Fruit fly (Drosophila melanogaster) whole organism, embryonic: Measurements from ENCODE around the gene MED15.

Experiments
- Aef1 ChIP-seq: fragments of 200-800 bp; sonication (Bioruptor generic); IDR thresholded peaks from 3 replicates; pipeline ENCODE4 v1.3.6; 2022; ENCODE audit warnings: missing biosample characterization, missing genetic modification characterization
- CG10267 ChIP-seq: fragments of 200-800 bp; sonication (Bioruptor generic); optimal IDR thresholded peaks from 2 replicates; lab custom pipeline; 2018; ENCODE audit warnings: missing biosample characterization, mild to moderate bottlenecking, missing genetic modification characterization, moderate library complexity
- CG10321 ChIP-seq: fragments of 200-800 bp; sonication (Bioruptor generic); IDR thresholded peaks from 2 replicates; pipeline ENCODE4 v1.3.6; 2022; ENCODE audit warnings: missing biosample characterization, missing genetic modification characterization
- CG11723 ChIP-seq: fragments of 200-800 bp; sonication (Bioruptor generic); optimal IDR thresholded peaks from 2 replicates; lab custom pipeline; 2017; ENCODE audit warnings: missing biosample characterization, mild to moderate bottlenecking, missing genetic modification characterization
- CG12391 ChIP-seq: fragments of 200-800 bp; sonication (Bioruptor generic); optimal IDR thresholded peaks from 3 replicates; lab custom pipeline; 2018; ENCODE audit warnings: missing biosample characterization, mild to moderate bottlenecking, missing genetic modification characterization, moderate library complexity
- CG12942 ChIP-seq: fragments of 200-800 bp; sonication (Bioruptor generic); optimal IDR thresholded peaks from 3 replicates; lab custom pipeline; 2016; ENCODE audit warnings: missing biosample characterization, missing genetic modification characterization
- CG14050 ChIP-seq: fragments of 200-800 bp; sonication (Bioruptor generic); IDR thresholded peaks from 3 replicates; pipeline ENCODE4 v1.3.6; 2022; ENCODE audit warnings: missing biosample characterization, missing genetic modification characterization
- CG15514 ChIP-seq: fragments of 200-800 bp; sonication (Bioruptor generic); optimal IDR thresholded peaks from 3 replicates; lab custom pipeline; 2017; ENCODE audit warnings: missing biosample characterization, missing genetic modification characterization, mild to moderate bottlenecking, moderate library complexity, missing genetic modification reagents
- CG1647 ChIP-seq: fragments of 200-800 bp; sonication (Bioruptor generic); optimal IDR thresholded peaks from 3 replicates; lab custom pipeline; 2016; ENCODE audit warnings: missing biosample characterization, missing genetic modification characterization
- CG17912 ChIP-seq: fragments of 200-800 bp; sonication (Bioruptor generic); optimal IDR thresholded peaks from 2 replicates; lab custom pipeline; 2018; ENCODE audit warnings: missing biosample characterization, mild to moderate bottlenecking, missing genetic modification characterization
- CG2129 ChIP-seq: fragments of 200-800 bp; sonication (Bioruptor generic); IDR thresholded peaks from 2 replicates; pipeline ENCODE4 v1.3.6; 2022; ENCODE audit warnings: missing biosample characterization, missing genetic modification characterization; ENCODE audit not compliant: partially characterized antibody
- CG2678 ChIP-seq: fragments of 200-800 bp; sonication (Bioruptor generic); optimal IDR thresholded peaks from 3 replicates; lab custom pipeline; 2019; ENCODE audit warnings: missing biosample characterization, mild to moderate bottlenecking, missing genetic modification characterization, moderate library complexity
- CG31388 ChIP-seq: fragments of 200-800 bp; sonication (Bioruptor generic); optimal IDR thresholded peaks from 2 replicates; lab custom pipeline; 2016; ENCODE audit warnings: missing biosample characterization, missing genetic modification characterization
- CG34376 ChIP-seq: fragments of 200-800 bp; sonication (Bioruptor generic); optimal IDR thresholded peaks from 2 replicates; lab custom pipeline; 2018; ENCODE audit warnings: missing biosample characterization, mild to moderate bottlenecking, missing genetic modification characterization
- CG4282 ChIP-seq: fragments of 200-800 bp; sonication (Bioruptor generic); optimal IDR thresholded peaks from 2 replicates; lab custom pipeline; 2016; ENCODE audit warnings: missing biosample characterization, missing genetic modification characterization
- CG4730 ChIP-seq: fragments of 200-800 bp; sonication (Bioruptor generic); IDR thresholded peaks from 2 replicates; pipeline ENCODE4 v1.3.6; 2022; ENCODE audit warnings: missing biosample characterization, missing genetic modification characterization
- CG6175 ChIP-seq: fragments of 200-800 bp; sonication (Bioruptor generic); IDR thresholded peaks from 3 replicates; pipeline ENCODE4 v1.3.6; 2022; ENCODE audit warnings: missing biosample characterization, missing genetic modification characterization
- CG6791 ChIP-seq: fragments of 200-800 bp; sonication (Bioruptor generic); IDR thresholded peaks from 3 replicates; pipeline ENCODE4 v1.3.6; 2022; ENCODE audit warnings: missing biosample characterization, missing genetic modification characterization; ENCODE audit not compliant: partially characterized antibody
- CG8924 ChIP-seq: fragments of 200-800 bp; optimal IDR thresholded peaks from 3 replicates; lab custom pipeline; 2019; ENCODE audit warnings: missing biosample characterization, mild to moderate bottlenecking, missing genetic modification characterization, moderate library complexity
- CG9817 ChIP-seq: fragments of 200-800 bp; sonication (Bioruptor generic); optimal IDR thresholded peaks from 2 replicates; lab custom pipeline; 2018; ENCODE audit warnings: missing biosample characterization, mild to moderate bottlenecking, missing genetic modification characterization, moderate library complexity
- D19A ChIP-seq: fragments of 200-800 bp; optimal IDR thresholded peaks from 3 replicates; lab custom pipeline; 2019; ENCODE audit warnings: missing biosample characterization, mild to moderate bottlenecking, missing genetic modification characterization, moderate library complexity
- H15 ChIP-seq: fragments of 200-800 bp; sonication (Bioruptor generic); IDR thresholded peaks from 3 replicates; pipeline ENCODE4 v1.3.6; 2022; ENCODE audit warnings: missing biosample characterization, missing genetic modification characterization
- HLHmδ ChIP-seq: fragments of 200-800 bp; sonication (Bioruptor generic); optimal IDR thresholded peaks from 2 replicates; lab custom pipeline; 2018; ENCODE audit warnings: missing biosample characterization, mild to moderate bottlenecking, missing genetic modification characterization, moderate library complexity
- HmgZ ChIP-seq: fragments of 200-800 bp; sonication (Bioruptor generic); optimal IDR thresholded peaks from 2 replicates; lab custom pipeline; 2018; ENCODE audit warnings: missing biosample characterization, mild to moderate bottlenecking, missing genetic modification characterization
- Hsf ChIP-seq: fragments of 200-800 bp; sonication (Bioruptor generic); optimal IDR thresholded peaks from 3 replicates; lab custom pipeline; 2016; ENCODE audit warnings: missing biosample characterization, missing genetic modification characterization
- Kr ChIP-seq: fragments of 200-800 bp; sonication (Bioruptor generic); optimal IDR thresholded peaks from 2 replicates; lab custom pipeline; 2017; ENCODE audit warnings: missing biosample characterization, mild to moderate bottlenecking, missing genetic modification characterization
- MTF-1 ChIP-seq: fragments of 200-800 bp; sonication (Bioruptor generic); optimal IDR thresholded peaks from 2 replicates; lab custom pipeline; 2018; ENCODE audit warnings: missing biosample characterization, mild to moderate bottlenecking, missing genetic modification characterization, borderline replicate concordance
- Med ChIP-seq: fragments of 200-800 bp; sonication (Bioruptor generic); peaks from one replicate; lab custom pipeline; 2016; ENCODE audit warnings: missing biosample characterization, missing genetic modification characterization, mild to moderate bottlenecking, inconsistent platforms, moderate library complexity
- Meics ChIP-seq: fragments of 200-800 bp; sonication (Bioruptor generic); optimal IDR thresholded peaks from 2 replicates; lab custom pipeline; 2017; ENCODE audit warnings: missing biosample characterization, mild to moderate bottlenecking, missing genetic modification characterization
- Myb ChIP-seq: fragments of 200-800 bp; sonication (Bioruptor generic); optimal IDR thresholded peaks from 2 replicates; lab custom pipeline; 2016; ENCODE audit warnings: missing biosample characterization, missing genetic modification characterization
- NFAT ChIP-seq: fragments of 200-800 bp; sonication (Bioruptor generic); IDR thresholded peaks from 2 replicates; pipeline ENCODE4 v1.3.6; 2022; ENCODE audit warnings: missing biosample characterization, missing genetic modification characterization
- Nf-YB ChIP-seq: fragments of 200-800 bp; sonication (Bioruptor generic); optimal IDR thresholded peaks from 3 replicates; lab custom pipeline; 2019; ENCODE audit warnings: missing biosample characterization, mild to moderate bottlenecking, missing genetic modification characterization, moderate library complexity
- Pdp1 ChIP-seq, 2 experiments: fragments of 200-800 bp; sonication (Bioruptor generic); optimal IDR thresholded peaks; 3 replicates each; lab custom pipeline; 2016; ENCODE audit warnings: missing biosample characterization in 2 of 2, missing genetic modification characterization in 2 of 2, mild to moderate bottlenecking in 1 of 2, moderate library complexity in 1 of 2
- Sin3A ChIP-seq: fragments of >200 bp; optimal IDR thresholded peaks from 2 replicates; lab custom pipeline; 2018
- Sry-β ChIP-seq: fragments of 200-800 bp; sonication (Bioruptor generic); optimal IDR thresholded peaks from 2 replicates; lab custom pipeline; 2018; ENCODE audit warnings: missing biosample characterization, mild to moderate bottlenecking, missing genetic modification characterization, moderate library complexity
- Usf ChIP-seq: fragments of 200-800 bp; sonication (Bioruptor generic); optimal IDR thresholded peaks from 2 replicates; lab custom pipeline; 2017; ENCODE audit warnings: missing genotype, missing biosample characterization, missing genetic modification characterization
- ash1 ChIP-seq: fragments of 200-800 bp; sonication (Bioruptor generic); optimal IDR thresholded peaks from 2 replicates; lab custom pipeline; 2018; ENCODE audit warnings: missing biosample characterization, mild to moderate bottlenecking, missing genetic modification characterization
- cas ChIP-seq: fragments of 200-800 bp; sonication (Bioruptor generic); IDR thresholded peaks from 2 replicates; pipeline ENCODE4 v1.3.6; 2022; ENCODE audit warnings: missing biosample characterization, missing genetic modification characterization
- danr ChIP-seq: fragments of 200-800 bp; sonication (Bioruptor generic); IDR thresholded peaks from 2 replicates; pipeline ENCODE4 v1.3.6; 2022; ENCODE audit warnings: missing biosample characterization, missing genetic modification characterization
- gcm2 ChIP-seq: fragments of 200-800 bp; sonication (Bioruptor generic); optimal IDR thresholded peaks from 2 replicates; lab custom pipeline; 2016; ENCODE audit warnings: missing biosample characterization, missing genetic modification characterization
- mirr ChIP-seq: fragments of 200-800 bp; sonication (Bioruptor generic); optimal IDR thresholded peaks from 3 replicates; lab custom pipeline; 2018; ENCODE audit warnings: missing biosample characterization, mild to moderate bottlenecking, missing genetic modification characterization
- nau ChIP-seq: fragments of 200-800 bp; sonication (Bioruptor generic); optimal IDR thresholded peaks from 3 replicates; lab custom pipeline; 2017; ENCODE audit warnings: missing biosample characterization, mild to moderate bottlenecking, missing genetic modification characterization, missing genetic modification reagents
- nerfin-1 ChIP-seq: fragments of 200-800 bp; sonication (Bioruptor generic); optimal IDR thresholded peaks from 3 replicates; lab custom pipeline; 2019; ENCODE audit warnings: missing biosample characterization, mild to moderate bottlenecking, missing genetic modification characterization, moderate library complexity
- run ChIP-seq: fragments of 200-800 bp; sonication (Bioruptor generic); optimal IDR thresholded peaks from 3 replicates; lab custom pipeline; 2018; ENCODE audit warnings: missing biosample characterization, mild to moderate bottlenecking, missing genetic modification characterization
- sna ChIP-seq: fragments of 200-800 bp; sonication (Bioruptor generic); IDR thresholded peaks from 2 replicates; pipeline ENCODE4 v1.3.6; 2022; ENCODE audit warnings: missing biosample characterization, missing genetic modification characterization; ENCODE audit not compliant: partially characterized antibody
- tll ChIP-seq, 2 experiments: fragments of 200-800 bp in 1 of 2; fragments of >200 bp in 1 of 2; sonication (Bioruptor generic) in 1 of 2; optimal IDR thresholded peaks; 2 replicates each; lab custom pipeline; 2017 to 2019; ENCODE audit warnings: missing biosample characterization in 2 of 2, missing genetic modification characterization in 2 of 2, mild to moderate bottlenecking in 1 of 2, moderate library complexity in 1 of 2
- tup ChIP-seq: fragments of 200-800 bp; sonication (Bioruptor generic); optimal IDR thresholded peaks from 2 replicates; lab custom pipeline; 2016; ENCODE audit warnings: missing biosample characterization, mild to moderate bottlenecking, missing genetic modification characterization, moderate library complexity
- usp ChIP-seq: fragments of >200 bp; optimal IDR thresholded peaks from 2 replicates; lab custom pipeline; 2017; ENCODE audit warnings: missing biosample characterization, missing genetic modification characterization
- vnd ChIP-seq: fragments of 200-800 bp; sonication (Bioruptor generic); IDR thresholded peaks from 3 replicates; pipeline ENCODE4 v1.3.6; 2022; ENCODE audit warnings: missing biosample characterization, missing genetic modification characterization; ENCODE audit not compliant: partially characterized antibody
- yki ChIP-seq: fragments of >200 bp; optimal IDR thresholded peaks from 3 replicates; lab custom pipeline; 2018

The MED15 gene

DNA sequence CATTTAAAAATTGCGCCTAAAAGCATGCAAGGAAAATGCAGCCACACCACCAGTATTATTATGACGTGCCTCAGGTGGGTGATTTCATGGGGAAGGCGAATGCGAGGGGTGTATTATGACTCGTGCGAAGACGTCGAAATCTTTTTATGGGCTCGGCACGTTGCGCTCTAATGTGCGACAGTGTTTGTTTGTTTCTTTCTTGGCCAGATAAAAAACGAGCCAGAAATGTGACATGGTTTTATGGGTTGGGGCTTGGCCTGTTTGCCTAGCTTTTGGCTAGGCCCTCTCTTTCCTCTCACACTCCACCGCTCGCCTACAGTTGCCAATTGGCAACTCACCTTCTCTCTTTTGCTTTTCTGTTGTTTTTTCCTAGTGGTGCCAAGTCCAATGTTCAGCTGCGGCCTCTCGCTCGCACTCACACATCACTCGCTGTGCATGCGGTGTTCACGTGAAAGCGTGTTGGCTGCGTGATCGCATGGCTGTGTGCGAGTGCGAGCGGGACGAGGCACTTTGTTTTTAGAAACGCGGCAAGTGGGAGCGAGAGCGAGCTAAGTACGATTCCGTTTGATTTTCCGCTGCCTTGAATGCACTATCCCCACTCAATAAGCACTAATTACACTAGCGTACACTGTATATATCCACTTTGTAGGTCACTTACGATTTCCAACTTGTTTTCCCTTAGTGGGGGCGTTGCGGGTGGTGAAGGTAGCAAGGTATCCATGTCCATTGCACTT lies 6.1 kb downstream of the MED15 start (continued):
- TF ChIP-seq H15 (GFP tag; lab: Robert Waterston, UW) (no peak), tup (GFP tag; lab: Kevin White, UChicago) (no peak), D19A (tag; lab: Kevin White, UChicago) (peak; percentile 46), CG9817 (tag; lab: Kevin White, UChicago) (no peak), HmgZ (tag; lab: Kevin White, UChicago) (peak; percentile 77), CG17912 (GFP tag; lab: Kevin White, UChicago) (no peak), Sin3A (peak; percentile 21), CG15514 (GFP tag; lab: Kevin White, UChicago) (peak; percentile 62), MTF-1 (peak; percentile 26), CG4282 (GFP tag; lab: Kevin White, UChicago) (no peak), NFAT (GFP tag; lab: Robert Waterston, UW) (no peak), CG1647 (GFP tag; lab: Kevin White, UChicago) (no peak), CG14050 (GFP tag; lab: Robert Waterston, UW) (no peak), nerfin-1 (tag; lab: Kevin White, UChicago) (peak; percentile 12), nau (GFP tag; lab: Kevin White, UChicago) (peak; percentile 12), CG6175 (no peak), tll (GFP tag; optimal IDR thresholded peaks at IDR 0.05; lab: Kevin White, UChicago) (no peak), CG12391 (tag; lab: Kevin White, UChicago) (peak; percentile 15), Kr (no peak), CG31388 (GFP tag; lab: Kevin White, UChicago) (no peak), Usf (GFP tag; lab: Kevin White, UChicago) (no peak), CG10267 (tag; lab: Kevin White, UChicago) (no peak), gcm2 (GFP tag; lab: Kevin White, UChicago) (peak; percentile 31), Med (peak; percentile 91), Hsf (no peak), ash1 (GFP tag; lab: Kevin White, UChicago) (peak; percentile 40), mirr (peak; percentile 94), sna (no peak), CG2129 (GFP tag; lab: Robert Waterston, UW) (no peak), CG2678 (tag; lab: Kevin White, UChicago) (peak; percentile 51), CG4730 (GFP tag; lab: Robert Waterston, UW) (no peak), Pdp1 (GFP tag; optimal IDR thresholded peaks at IDR 0.05; lab: Kevin White, UChicago) (peak; percentile 32 to 81), danr (no peak), vnd (GFP tag; lab: Robert Waterston, UW) (no peak), Sry-β (peak; percentile 36), Nf-YB (GFP tag; lab: Kevin White, UChicago) (peak; percentile 34), Myb (GFP tag; lab: Kevin White, UChicago) (no peak), run (tag; lab: Kevin White, UChicago) (no peak), CG12942 (GFP tag; lab: Kevin White, UChicago) (no peak), CG34376 (GFP tag; lab: Kevin White, UChicago) (peak; percentile 62), CG11723 (GFP tag; lab: Kevin White, UChicago) (peak; percentile 42), usp (no peak), CG10321 (GFP tag; lab: Robert Waterston, UW) (no peak), CG6791 (GFP tag; lab: Robert Waterston, UW) (no peak), Meics (peak; percentile 37), cas (no peak), yki (lab: Kevin White, UChicago) (no peak), HLHmδ (GFP tag; lab: Kevin White, UChicago) (peak; percentile 49), CG8924 (tag; lab: Kevin White, UChicago) (peak; percentile 8), Aef1 (GFP tag; lab: Robert Waterston, UW) (no peak)
